Fruit fly (Drosophila melanogaster) whole organism, wandering third instar larva: ENCODE data around the gene QC.

Experiments
- CG32264 ChIP-seq: fragments of 200-800 bp; sonication (Bioruptor generic); optimal IDR thresholded peaks from 2 replicates; lab custom pipeline; 2016; ENCODE audit warnings: missing biosample characterization, missing genetic modification characterization
- Dfd ChIP-seq: fragments of >200 bp; optimal IDR thresholded peaks from 2 replicates; lab custom pipeline; 2017; ENCODE audit warnings: missing biosample characterization, missing genetic modification characterization
- HLH106 ChIP-seq: fragments of 200-800 bp; optimal IDR thresholded peaks from 3 replicates; lab custom pipeline; 2019; ENCODE audit warnings: missing biosample characterization, mild to moderate bottlenecking, missing genetic modification characterization, moderate library complexity
- Hr78 ChIP-seq: fragments of >200 bp; optimal IDR thresholded peaks from 2 replicates; lab custom pipeline; 2017; ENCODE audit warnings: missing biosample characterization, missing genetic modification characterization
- ey ChIP-seq: fragments of 200-800 bp; sonication (Bioruptor generic); optimal IDR thresholded peaks from 2 replicates; lab custom pipeline; 2016; ENCODE audit warnings: missing biosample characterization, missing genetic modification characterization
- lola ChIP-seq: fragments of >200 bp; optimal IDR thresholded peaks from 2 replicates; lab custom pipeline; 2017; ENCODE audit warnings: missing biosample characterization, missing genetic modification characterization
- psq ChIP-seq: fragments of 200-800 bp; sonication (Bioruptor generic); optimal IDR thresholded peaks from 3 replicates; lab custom pipeline; 2017; ENCODE audit warnings: missing biosample characterization, mild to moderate bottlenecking, missing genetic modification characterization, moderate library complexity
- usp ChIP-seq: fragments of >200 bp; optimal IDR thresholded peaks from 2 replicates; lab custom pipeline; 2017; ENCODE audit warnings: missing biosample characterization, missing genetic modification characterization

- TF ChIP-seq Hr78 (GFP tag; lab: Kevin White, UChicago) (no peak), psq (GFP tag; lab: Kevin White, UChicago) (no peak), CG32264 (GFP tag; lab: Kevin White, UChicago) (no peak), HLH106 (no peak), ey (no peak), Dfd (no peak), lola (GFP tag; lab: Kevin White, UChicago) (no peak), usp (no peak)
Observed at dm6 chr3L:5927536-5927935, 25.3 kb upstream of the QC start.
